Fruit fly (Drosophila melanogaster): ENCODE data around the gene cpo.

The cpo gene

dm6 chr3R:17920265-17920664, 633 bp downstream of the cpo start (continued):
- TF ChIP-seq tin (GFP tag; optimal IDR thresholded peaks at IDR 0.05): no peak
- no peak for TF ChIP-seq CG14965 (GFP tag; optimal IDR thresholded peaks at IDR 0.05; ENCODE audit: borderline replicate concordance)
- TF ChIP-seq yki (optimal IDR thresholded peaks at IDR 0.05): peak; percentile 60
- TF ChIP-seq dmrt99B (tag; optimal IDR thresholded peaks at IDR 0.05): no peak
- no peak for TF ChIP-seq CG15514 (GFP tag; optimal IDR thresholded peaks at IDR 0.05)
- TF ChIP-seq psq (GFP tag; optimal IDR thresholded peaks at IDR 0.05): peak; percentile 15
- no peak for TF ChIP-seq CG12769 (tag; optimal IDR thresholded peaks at IDR 0.05)
- TF ChIP-seq btn (GFP tag; optimal IDR thresholded peaks at IDR 0.05): no peak
- no peak for TF ChIP-seq CG12744 (GFP tag; optimal IDR thresholded peaks at IDR 0.05)
- no peak for TF ChIP-seq ems (GFP tag; optimal IDR thresholded peaks at IDR 0.05)
- TF ChIP-seq gcm (GFP tag; optimal IDR thresholded peaks at IDR 0.05): peak; percentile 50
- TF ChIP-seq NC2α (GFP tag; optimal IDR thresholded peaks at IDR 0.05): no peak
- TF ChIP-seq repo (GFP tag; optimal IDR thresholded peaks at IDR 0.05): no peak
- no peak for TF ChIP-seq Mes4 (GFP tag; optimal IDR thresholded peaks at IDR 0.05)
- no peak for TF ChIP-seq PHDP (tag; optimal IDR thresholded peaks at IDR 0.05)

- TF ChIP-seq ash1 (GFP tag; optimal IDR thresholded peaks at IDR 0.05) (no peak), pum (GFP tag; optimal IDR thresholded peaks at IDR 0.05) (no peak), crol (GFP tag; IDR thresholded peaks at IDR 0.05) (no peak), E2f2 (GFP tag; IDR thresholded peaks at IDR 0.05) (no peak), CG9932 (GFP tag; IDR thresholded peaks at IDR 0.05) (0 out of 2 replicates have a peak, but pooled peaks have one; percentile 4), CG8359 (GFP tag; optimal IDR thresholded peaks at IDR 0.05; ENCODE audit: borderline replicate concordance) (no peak), row (GFP tag; IDR thresholded peaks at IDR 0.05) (0 out of 3 replicates have a peak, but pooled peaks have one; percentile 20), rib (GFP tag; IDR thresholded peaks at IDR 0.05) (no peak), sens (GFP tag) (peak; percentile 47), CG8290 (GFP tag; optimal IDR thresholded peaks at IDR 0.05) (peak; percentile 98), CG8290 (tag; optimal IDR thresholded peaks at IDR 0.05) (peak; percentile 57 to 99), CkIIα-i1 (GFP tag; IDR thresholded peaks at IDR 0.05) (no peak), CG12769 (tag; optimal IDR thresholded peaks at IDR 0.05) (no peak), CG17612 (GFP tag; IDR thresholded peaks at IDR 0.05) (peak; percentile 91), Ets65A (GFP tag) (peak; percentile 77), CG3847 (GFP tag; IDR thresholded peaks at IDR 0.05) (peak; percentile 19; the same call in 1 of the 2 replicates), Chrac-16 (GFP tag; optimal IDR thresholded peaks at IDR 0.05) (no peak), Rfx (GFP tag; IDR thresholded peaks at IDR 0.05) (peak; percentile 20; the same call in 1 of the 2 replicates), CG9609 (GFP tag; optimal IDR thresholded peaks at IDR 0.05) (no peak), CG18599 (GFP tag; optimal IDR thresholded peaks at IDR 0.05) (peak; percentile 46), CG9817 (tag; optimal IDR thresholded peaks at IDR 0.05) (no peak), Fer1 (GFP tag; optimal IDR thresholded peaks at IDR 0.05) (no peak), onecut (GFP tag; IDR thresholded peaks at IDR 0.05) (peak; percentile 70), Hmr (GFP tag; optimal IDR thresholded peaks at IDR 0.05) (peak; percentile 13), pan (optimal IDR thresholded peaks at IDR 0.05) (no peak), pan (GFP tag; optimal IDR thresholded peaks at IDR 0.05 in 1 of 2, IDR thresholded peaks at IDR 0.05 in 1 of 2) (peak in 1 of 2 experiments; percentile 17), CG2678 (tag; optimal IDR thresholded peaks at IDR 0.05) (peak; percentile 2), CG32767 (GFP tag; IDR thresholded peaks at IDR 0.05) (no peak), bbx (GFP tag; IDR thresholded peaks at IDR 0.05; ENCODE audit: partially characterized antibody) (no peak)
Measured at dm6 chr3R:17932617-17933203, 13.1 kb downstream of the cpo start.

Measured in whole organism, embryonic.